Worm (Caenorhabditis elegans) whole organism, L3 larva: Measurements from ENCODE around the gene msp-40.
A peak's percentile ranks its signal among the peaks of the same experiment; 100 is the strongest.

ENCODE experiments used
- R02D3.7 ChIP-seq: fragments of 150-350 bp; optimal IDR thresholded peaks from 2 replicates; lab custom pipeline; 2014; ENCODE audit warnings: missing biosample characterization, missing genetic modification characterization
- aly-2 ChIP-seq: fragments of 150-350 bp; optimal IDR thresholded peaks from 2 replicates; lab custom pipeline; 2014; ENCODE audit warnings: missing biosample characterization, missing genetic modification characterization
- ceh-16 ChIP-seq: sonication (generic microtip); optimal IDR thresholded peaks from 2 replicates; lab custom pipeline; 2017; ENCODE audit warnings: missing biosample characterization, missing genetic modification characterization
- ceh-28 ChIP-seq: fragments of 150-350 bp; optimal IDR thresholded peaks from 2 replicates; lab custom pipeline; 2014; ENCODE audit warnings: missing biosample characterization, missing genetic modification reagents, missing genetic modification characterization
- ceh-82 ChIP-seq: fragments of 150-350 bp; optimal IDR thresholded peaks from 2 replicates; lab custom pipeline; 2014; ENCODE audit warnings: missing biosample characterization, missing genetic modification characterization
- daf-12 ChIP-seq: fragments of 150-350 bp; optimal IDR thresholded peaks from 2 replicates; lab custom pipeline; 2014; ENCODE audit warnings: missing biosample characterization, missing genetic modification reagents, missing genetic modification characterization
- egl-27 ChIP-seq: sonication (generic microtip); optimal IDR thresholded peaks from 4 replicates; lab custom pipeline; 2017; ENCODE audit warnings: missing biosample characterization, missing genetic modification reagents, missing genetic modification characterization
- egl-5 ChIP-seq: fragments of 150-350 bp; optimal IDR thresholded peaks from 2 replicates; lab custom pipeline; 2017; ENCODE audit warnings: missing biosample characterization, missing genetic modification reagents, missing genetic modification characterization, inconsistent platforms
- elt-1 ChIP-seq: fragments of 150-350 bp; optimal IDR thresholded peaks from 2 replicates; lab custom pipeline; 2014; ENCODE audit warnings: missing biosample characterization, missing genetic modification characterization
- elt-2 ChIP-seq: sonication (generic microtip); optimal IDR thresholded peaks from 2 replicates; lab custom pipeline; 2016; ENCODE audit warnings: missing genetic modification reagents, mild to moderate bottlenecking, missing genetic modification characterization, missing compliant biosample characterization
- eor-1 ChIP-seq, 2 experiments: fragments of 150-350 bp; optimal IDR thresholded peaks; 2 replicates each; lab custom pipeline; 2014 to 2018; ENCODE audit warnings: missing biosample characterization in 2 of 2, missing genetic modification characterization in 2 of 2
- fkh-2 ChIP-seq: fragments of 150-350 bp; optimal IDR thresholded peaks from 2 replicates; lab custom pipeline; 2014; ENCODE audit warnings: missing biosample characterization, missing genetic modification reagents, missing genetic modification characterization
- fos-1 ChIP-seq: fragments of 150-350 bp; optimal IDR thresholded peaks from 2 replicates; lab custom pipeline; 2014; ENCODE audit warnings: missing biosample characterization, missing genetic modification characterization
- jun-1 ChIP-seq: fragments of 150-350 bp; optimal IDR thresholded peaks from 2 replicates; lab custom pipeline; 2014; ENCODE audit warnings: missing biosample characterization, missing genetic modification reagents, missing genetic modification characterization
- lin-15B ChIP-seq: fragments of 150-350 bp; optimal IDR thresholded peaks from 2 replicates; lab custom pipeline; 2014; ENCODE audit warnings: missing biosample characterization, missing genetic modification characterization
- lin-39 ChIP-seq: fragments of 150-350 bp; optimal IDR thresholded peaks from 2 replicates; lab custom pipeline; 2018; ENCODE audit warnings: missing biosample characterization, missing genetic modification reagents, missing genetic modification characterization
- mdl-1 ChIP-seq: fragments of 150-350 bp; optimal IDR thresholded peaks from 2 replicates; lab custom pipeline; 2014; ENCODE audit warnings: missing biosample characterization, missing genetic modification characterization
- mml-1 ChIP-seq: fragments of 150-350 bp; sonication (generic microtip); optimal IDR thresholded peaks from 3 replicates; lab custom pipeline; 2014; ENCODE audit warnings: missing biosample characterization, missing genetic modification characterization
- nfya-1 ChIP-seq: sonication (generic microtip); optimal IDR thresholded peaks from 2 replicates; lab custom pipeline; 2017; ENCODE audit warnings: missing genetic modification characterization, mild to moderate bottlenecking, missing compliant biosample characterization, antibody characterized with exemption, moderate library complexity; ENCODE audit not compliant: insufficient read depth
- nhr-11 ChIP-seq: fragments of 150-350 bp; optimal IDR thresholded peaks from 2 replicates; lab custom pipeline; 2014; ENCODE audit warnings: missing biosample characterization, missing genetic modification characterization
- nhr-12 ChIP-seq: fragments of 150-350 bp; optimal IDR thresholded peaks from 2 replicates; lab custom pipeline; 2014; ENCODE audit warnings: missing biosample characterization, missing genetic modification characterization
- nhr-237 ChIP-seq: fragments of 150-350 bp; optimal IDR thresholded peaks from 2 replicates; lab custom pipeline; 2014; ENCODE audit warnings: missing biosample characterization, missing genetic modification characterization
- nhr-43 ChIP-seq: sonication (generic microtip); optimal IDR thresholded peaks from 2 replicates; lab custom pipeline; 2016; ENCODE audit warnings: mild to moderate bottlenecking, missing genetic modification characterization, missing compliant biosample characterization; ENCODE audit not compliant: poor library complexity, severe bottlenecking
- nhr-67 ChIP-seq: fragments of 150-350 bp; optimal IDR thresholded peaks from 2 replicates; lab custom pipeline; 2014; ENCODE audit warnings: missing biosample characterization, missing genetic modification characterization
- nhr-77 ChIP-seq: fragments of 150-350 bp; optimal IDR thresholded peaks from 2 replicates; lab custom pipeline; 2014; ENCODE audit warnings: missing biosample characterization, missing genetic modification characterization
- pha-4 ChIP-seq: fragments of 150-350 bp; optimal IDR thresholded peaks from 2 replicates; lab custom pipeline; 2014; ENCODE audit warnings: missing biosample characterization, missing genetic modification reagents, missing genetic modification characterization
- pqm-1 ChIP-seq: fragments of 150-350 bp; optimal IDR thresholded peaks from 2 replicates; lab custom pipeline; 2017; ENCODE audit warnings: missing biosample characterization, missing genetic modification characterization, inconsistent platforms
- sea-2 ChIP-seq: fragments of 150-350 bp; sonication (generic microtip); optimal IDR thresholded peaks from 4 replicates; lab custom pipeline; 2014; ENCODE audit warnings: missing biosample characterization, missing genetic modification reagents, missing genetic modification characterization
- tbx-2 ChIP-seq: sonication (generic microtip); optimal IDR thresholded peaks from 2 replicates; lab custom pipeline; 2016; ENCODE audit warnings: mild to moderate bottlenecking, missing genetic modification characterization, missing compliant biosample characterization
- unc-39 ChIP-seq: sonication (generic microtip); optimal IDR thresholded peaks from 4 replicates; lab custom pipeline; 2017; ENCODE audit warnings: missing biosample characterization, missing genetic modification characterization
- unc-62 ChIP-seq: fragments of 150-350 bp; sonication (generic microtip); optimal IDR thresholded peaks from 4 replicates; lab custom pipeline; 2014; ENCODE audit warnings: missing biosample characterization, missing genetic modification reagents, missing genetic modification characterization
- ztf-11 ChIP-seq: fragments of 150-350 bp; optimal IDR thresholded peaks from 2 replicates; lab custom pipeline; 2014; ENCODE audit warnings: missing biosample characterization, missing genetic modification characterization

Gene msp-40

ce11 chrII:4802917-4803316 lies 22.3 kb upstream of the msp-40 start:
- no peak for TF ChIP-seq fos-1 (tag; lab: Kevin White, UChicago)
- no peak for TF ChIP-seq nhr-11 (tag; lab: Kevin White, UChicago)
- TF ChIP-seq ceh-28 (tag; lab: Kevin White, UChicago) = no peak
- no peak for TF ChIP-seq nhr-67 (tag; lab: Kevin White, UChicago)
- peak; percentile 38 for TF ChIP-seq pqm-1 (tag; lab: Kevin White, UChicago)
- peak; percentile 10 for TF ChIP-seq pha-4 (tag; lab: Kevin White, UChicago)
- no peak for TF ChIP-seq daf-12 (tag; lab: Kevin White, UChicago)
- TF ChIP-seq ztf-11 (tag; lab: Kevin White, UChicago) = no peak
- no peak for TF ChIP-seq lin-15B (tag; lab: Kevin White, UChicago)
- TF ChIP-seq egl-5 (tag; lab: Kevin White, UChicago) = no peak
- peak; percentile 96 for TF ChIP-seq elt-2
- TF ChIP-seq ceh-82 (tag; lab: Kevin White, UChicago) = no peak
- TF ChIP-seq, all 47 proteins: peak for 3

- TF ChIP-seq nhr-237 (tag; lab: Kevin White, UChicago) (no peak), egl-5 (tag; lab: Kevin White, UChicago) (peak; percentile 16)
Observed at ce11 chrII:4805799-4806198, 19.4 kb upstream of the msp-40 start.

DNA sequence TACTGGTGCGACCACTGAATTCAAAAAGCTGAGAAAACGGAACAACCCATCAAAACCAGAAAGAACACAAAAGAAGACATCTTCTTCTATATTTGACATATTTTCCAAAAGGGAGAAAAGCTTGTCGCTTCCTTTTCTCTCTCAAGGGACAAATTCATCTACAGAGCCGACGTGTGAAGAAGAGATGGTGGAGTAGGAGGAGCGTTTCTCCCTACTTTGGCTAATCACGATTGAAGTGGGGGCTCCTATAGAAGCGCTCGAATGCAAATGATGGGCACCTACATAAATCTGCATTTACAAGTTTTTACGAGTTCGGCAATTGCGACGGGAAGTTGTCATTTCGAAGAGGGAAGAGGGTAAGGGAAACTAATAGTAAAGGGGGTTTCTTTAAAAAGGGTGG lies 19.0 kb upstream of the msp-40 start:
- TF ChIP-seq ceh-82 (tag; lab: Kevin White, UChicago) (no peak), lin-39 (peak; percentile 36), elt-1 (tag; lab: Kevin White, UChicago) (peak; percentile 34), pqm-1 (tag; lab: Kevin White, UChicago) (no peak), unc-62 (GFP tag; lab: Kevin White, UChicago) (peak; percentile 41)

DNA sequence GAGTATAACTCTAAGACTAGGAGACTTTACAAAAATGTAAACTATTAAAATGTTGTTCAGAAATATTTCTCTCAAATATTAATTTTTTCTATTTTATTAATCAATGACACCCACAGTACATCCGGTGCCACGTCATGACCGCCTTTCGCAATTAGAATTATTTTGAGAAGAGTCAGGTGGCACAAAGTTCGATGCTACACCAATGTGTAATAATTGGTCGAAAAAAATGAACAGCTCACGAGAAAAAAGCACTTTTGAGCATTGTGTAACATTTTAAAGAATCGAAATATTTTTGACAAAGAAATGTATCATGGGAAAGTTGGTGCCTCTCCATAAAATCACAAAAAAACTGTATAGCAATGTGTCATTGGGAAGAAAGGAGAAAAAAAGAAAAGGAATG lies 18.5 kb upstream of the msp-40 start:
- no peak for TF ChIP-seq sea-2 (GFP tag; lab: Kevin White, UChicago)
- no peak for TF ChIP-seq jun-1 (tag; lab: Kevin White, UChicago)
- TF ChIP-seq pqm-1 (tag; lab: Kevin White, UChicago) = no peak
- no peak for TF ChIP-seq fkh-2
- no peak for TF ChIP-seq nhr-67 (tag; lab: Kevin White, UChicago)
- TF ChIP-seq eor-1 (tag; optimal IDR thresholded peaks at IDR 0.05; lab: Kevin White, UChicago) = no peak
- TF ChIP-seq nhr-237 (tag; lab: Kevin White, UChicago) = no peak
- no peak for TF ChIP-seq ztf-11 (tag; lab: Kevin White, UChicago)
- no peak for TF ChIP-seq fos-1 (tag; lab: Kevin White, UChicago)
- no peak for TF ChIP-seq mml-1 (tag; lab: Kevin White, UChicago)
- no peak for TF ChIP-seq unc-62 (GFP tag; lab: Kevin White, UChicago)
- TF ChIP-seq tbx-2 (tag; lab: Kevin White, UChicago) = no peak
- no peak for TF ChIP-seq nfya-1
- no peak for TF ChIP-seq lin-15B (tag; lab: Kevin White, UChicago)
- no peak for TF ChIP-seq unc-39 (tag; lab: Kevin White, UChicago)
- no peak for TF ChIP-seq egl-27 (tag; lab: Kevin White, UChicago)
- no peak for TF ChIP-seq aly-2 (tag; lab: Kevin White, UChicago)
- TF ChIP-seq ceh-82 (tag; lab: Kevin White, UChicago) = no peak
- no peak for TF ChIP-seq lin-39
- no peak for TF ChIP-seq nhr-77 (tag; lab: Kevin White, UChicago)
- TF ChIP-seq, all 47 proteins: peak for 0

ce11 chrII:4811986-4812385 lies 13.2 kb upstream of the msp-40 start, which contains the start of gene rig-6:
rig-6 (minus strand) TSS chrII:4812086.
- TF ChIP-seq nhr-43 (tag; lab: Kevin White, UChicago) = no peak
- no peak for TF ChIP-seq R02D3.7 (tag; lab: Kevin White, UChicago)
- TF ChIP-seq ceh-16 (tag; lab: Kevin White, UChicago) = no peak
- no peak for TF ChIP-seq egl-5 (tag; lab: Kevin White, UChicago)
- TF ChIP-seq nfya-1 = no peak
- TF ChIP-seq sea-2 (GFP tag; lab: Kevin White, UChicago) = no peak

DNA sequence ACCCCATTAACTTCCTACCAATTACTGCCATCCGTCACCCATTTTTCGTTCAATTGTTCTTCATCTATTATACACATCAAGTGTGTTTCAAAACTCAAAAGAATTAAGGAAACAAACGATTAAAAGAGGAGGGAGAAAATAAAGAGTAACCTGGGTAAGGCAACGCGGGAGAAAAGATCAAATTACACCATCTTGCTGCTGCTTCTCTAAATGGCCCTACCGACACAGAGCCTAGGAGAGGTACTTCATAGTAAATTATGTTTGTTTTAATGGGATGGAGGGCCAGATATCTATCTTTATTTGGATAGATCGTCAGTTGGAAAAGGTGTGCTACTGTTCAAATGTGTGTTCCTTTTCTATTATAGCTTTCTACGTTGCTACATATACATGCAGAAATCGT lies 9.9 kb upstream of the msp-40 start:
- no peak for TF ChIP-seq egl-5 (tag; lab: Kevin White, UChicago)
- TF ChIP-seq fos-1 (tag; lab: Kevin White, UChicago) = no peak
- TF ChIP-seq nhr-12 = no peak
- TF ChIP-seq eor-1 (tag; optimal IDR thresholded peaks at IDR 0.05; lab: Kevin White, UChicago) = no peak
- no peak for TF ChIP-seq nhr-43 (tag; lab: Kevin White, UChicago)
- no peak for TF ChIP-seq daf-12 (tag; lab: Kevin White, UChicago)
- no peak for TF ChIP-seq mdl-1 (tag; lab: Kevin White, UChicago)
- TF ChIP-seq tbx-2 (tag; lab: Kevin White, UChicago) = no peak
- no peak for TF ChIP-seq unc-62 (GFP tag; lab: Kevin White, UChicago)
- no peak for TF ChIP-seq ceh-28 (tag; lab: Kevin White, UChicago)
- TF ChIP-seq pha-4 (tag; lab: Kevin White, UChicago) = no peak
